Worm (Caenorhabditis elegans): ENCODE results near the gene ttr-45.

The ttr-45 gene

DNA sequence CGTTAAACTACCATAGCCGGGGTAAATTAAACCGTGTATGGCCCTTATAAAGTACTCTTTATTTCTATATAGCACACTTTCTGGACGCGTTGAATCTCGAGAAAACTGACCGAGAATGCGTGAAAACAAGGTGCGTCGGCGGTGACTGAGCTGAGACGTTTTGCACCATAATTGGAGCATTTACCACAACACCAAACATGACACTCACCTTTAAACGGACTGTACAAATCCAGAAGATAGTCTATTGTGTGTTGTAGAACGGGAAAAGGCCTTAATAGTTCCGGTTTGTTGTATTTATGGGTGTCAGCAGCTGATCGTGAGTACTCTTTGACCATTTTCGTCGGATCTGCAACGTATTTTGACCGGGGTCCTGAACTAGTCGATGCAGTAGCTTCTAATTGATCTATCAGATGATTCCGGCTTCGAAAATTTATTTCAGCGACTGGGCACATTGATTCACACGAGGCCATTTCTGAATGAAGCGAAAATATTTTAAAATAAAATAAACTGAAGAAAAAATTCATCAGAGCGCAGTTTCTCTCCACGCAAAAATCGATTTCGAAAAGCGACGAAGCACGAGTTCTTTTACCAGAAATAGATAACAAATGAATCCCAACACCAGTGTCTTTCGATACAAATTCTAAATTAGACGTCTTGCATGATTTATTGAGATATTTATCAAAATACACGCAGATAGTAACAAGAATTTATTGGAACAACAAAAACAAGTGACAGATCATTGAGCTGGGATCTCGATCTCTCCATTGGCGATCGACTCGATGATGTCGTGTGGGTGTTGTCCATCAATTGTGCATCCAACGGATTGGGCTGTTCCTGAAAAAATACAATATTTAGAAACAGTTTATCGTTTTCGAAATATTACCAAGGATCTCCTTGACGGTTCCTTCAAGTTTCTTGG, 14.8 kb upstream of the ttr-45 start, which contains the start of gene tag-115:
Gene tag-115 (minus strand): TSS at position 472 of the 919 bp plus-strand sequence.
- TF ChIP-seq hnd-1 (tag; optimal IDR thresholded peaks at IDR 0.05) = no peak
- no peak for TF ChIP-seq tra-4 (tag; optimal IDR thresholded peaks at IDR 0.05)
- TF ChIP-seq B0310.2 (tag; optimal IDR thresholded peaks at IDR 0.05) = no peak
- no peak for TF ChIP-seq pes-1 (GFP tag; IDR thresholded peaks at IDR 0.05)
- no peak for TF ChIP-seq ama-1 (optimal IDR thresholded peaks at IDR 0.05)
- no peak for TF ChIP-seq tbx-11 (GFP tag; IDR thresholded peaks at IDR 0.05)
- no peak for TF ChIP-seq ets-7 (tag; optimal IDR thresholded peaks at IDR 0.05)
- TF ChIP-seq ceh-36 (tag; optimal IDR thresholded peaks at IDR 0.05) = no peak
- TF ChIP-seq tbx-37 (GFP tag; conservative IDR thresholded peaks at IDR 0.05) = no peak
- no peak for TF ChIP-seq hmg-4 (GFP tag; optimal IDR thresholded peaks at IDR 0.05)
- TF ChIP-seq ceh-13 (GFP tag; optimal IDR thresholded peaks at IDR 0.05) = no peak
- TF ChIP-seq F13C5.2 (tag; optimal IDR thresholded peaks at IDR 0.05) = no peak
- no peak for TF ChIP-seq hmbx-1 (tag; optimal IDR thresholded peaks at IDR 0.05)
- no peak for TF ChIP-seq sea-1 (GFP tag; conservative IDR thresholded peaks at IDR 0.05)
- TF ChIP-seq scrt-1 (GFP tag; IDR thresholded peaks at IDR 0.05) = no peak
- TF ChIP-seq flt-1 (GFP tag; IDR thresholded peaks at IDR 0.05) = no peak
- TF ChIP-seq aly-1 (tag; optimal IDR thresholded peaks at IDR 0.05) = no peak

DNA sequence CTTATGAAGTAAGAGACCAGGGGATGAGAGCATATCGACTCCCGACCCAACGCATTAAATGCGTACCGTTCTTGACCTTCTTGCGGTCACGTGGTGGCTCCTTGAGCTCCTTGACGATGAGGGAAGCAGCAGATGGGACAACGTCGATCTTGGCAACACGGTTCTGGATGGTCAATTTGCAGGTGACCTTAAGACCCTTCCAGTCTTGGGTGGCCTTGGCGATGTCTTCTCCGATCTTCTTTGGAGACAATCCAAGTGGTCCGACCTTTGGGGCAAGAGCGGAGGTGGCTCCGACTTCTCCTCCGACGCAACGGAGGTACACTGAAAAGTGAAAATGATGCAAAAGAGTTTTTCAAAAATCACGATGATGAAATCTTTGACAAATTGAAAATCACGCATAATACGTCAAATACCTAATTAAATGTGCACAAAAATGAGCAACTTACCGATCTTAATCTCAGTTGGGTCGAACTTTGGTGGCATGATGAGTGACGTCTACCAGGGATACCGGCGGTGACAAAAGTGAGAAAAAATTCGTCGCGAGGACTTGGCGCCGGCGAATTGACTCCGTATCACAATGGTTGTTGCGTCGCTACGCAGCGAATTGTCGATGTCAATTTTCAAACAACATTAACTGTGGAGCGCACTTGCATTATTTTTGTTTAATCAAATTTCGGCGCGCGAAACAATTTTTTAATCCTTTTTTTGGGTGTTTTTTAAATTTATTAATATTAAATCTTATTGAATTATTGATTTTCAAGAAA, 13.8 kb upstream of the ttr-45 start, which contains the start of gene rpl-12:
Gene rpl-12 (minus strand): TSS at position 574 of the 764 bp plus-strand sequence.
- TF ChIP-seq B0310.2 (tag; optimal IDR thresholded peaks at IDR 0.05) = no peak
- TF ChIP-seq ceh-36 (tag; optimal IDR thresholded peaks at IDR 0.05) = peak; percentile 37
- peak; percentile 27; the same call in 1 of the 2 replicates for TF ChIP-seq tbx-37 (GFP tag; conservative IDR thresholded peaks at IDR 0.05)
- TF ChIP-seq tbx-11 (GFP tag; IDR thresholded peaks at IDR 0.05) = peak; percentile 47; the same call in 1 of the 2 replicates
- no peak for TF ChIP-seq ama-1 (optimal IDR thresholded peaks at IDR 0.05)
- TF ChIP-seq sea-1 (GFP tag; conservative IDR thresholded peaks at IDR 0.05) = peak; percentile 61; the same call in 1 of the 2 replicates
- TF ChIP-seq pes-1 (GFP tag; IDR thresholded peaks at IDR 0.05) = peak; percentile 65
- TF ChIP-seq aly-1 (tag; optimal IDR thresholded peaks at IDR 0.05) = no peak
- TF ChIP-seq hnd-1 (tag; optimal IDR thresholded peaks at IDR 0.05) = no peak
- TF ChIP-seq F13C5.2 (tag; optimal IDR thresholded peaks at IDR 0.05) = peak; percentile 92
- no peak for TF ChIP-seq ceh-13 (GFP tag; optimal IDR thresholded peaks at IDR 0.05)
- peak; percentile 44; the same call in 1 of the 2 replicates for TF ChIP-seq flt-1 (GFP tag; IDR thresholded peaks at IDR 0.05)
- TF ChIP-seq hmg-4 (GFP tag; optimal IDR thresholded peaks at IDR 0.05) = peak; percentile 72
- no peak for TF ChIP-seq scrt-1 (GFP tag; IDR thresholded peaks at IDR 0.05)

ce11 chrIV:13240842-13241143, 13.2 kb upstream of the ttr-45 start, which contains the start of gene lin-54:
Gene lin-54 (plus strand): TSS chrIV:13241044.
- TF ChIP-seq ceh-36 (tag; optimal IDR thresholded peaks at IDR 0.05) (no peak), hmg-4 (GFP tag; optimal IDR thresholded peaks at IDR 0.05) (no peak), hmbx-1 (tag; optimal IDR thresholded peaks at IDR 0.05) (no peak), ets-7 (tag; optimal IDR thresholded peaks at IDR 0.05) (no peak), flt-1 (GFP tag; IDR thresholded peaks at IDR 0.05) (no peak), ama-1 (optimal IDR thresholded peaks at IDR 0.05) (no peak), tbx-11 (GFP tag; IDR thresholded peaks at IDR 0.05) (no peak), tbx-37 (GFP tag; conservative IDR thresholded peaks at IDR 0.05) (no peak), B0310.2 (tag; optimal IDR thresholded peaks at IDR 0.05) (no peak), aly-1 (tag; optimal IDR thresholded peaks at IDR 0.05) (no peak), hnd-1 (tag; optimal IDR thresholded peaks at IDR 0.05) (no peak), scrt-1 (GFP tag; IDR thresholded peaks at IDR 0.05) (no peak), sea-1 (GFP tag; conservative IDR thresholded peaks at IDR 0.05) (no peak), tra-4 (tag; optimal IDR thresholded peaks at IDR 0.05) (no peak), ceh-13 (GFP tag; optimal IDR thresholded peaks at IDR 0.05) (no peak), F13C5.2 (tag; optimal IDR thresholded peaks at IDR 0.05) (no peak), pes-1 (GFP tag; IDR thresholded peaks at IDR 0.05) (no peak)

DNA sequence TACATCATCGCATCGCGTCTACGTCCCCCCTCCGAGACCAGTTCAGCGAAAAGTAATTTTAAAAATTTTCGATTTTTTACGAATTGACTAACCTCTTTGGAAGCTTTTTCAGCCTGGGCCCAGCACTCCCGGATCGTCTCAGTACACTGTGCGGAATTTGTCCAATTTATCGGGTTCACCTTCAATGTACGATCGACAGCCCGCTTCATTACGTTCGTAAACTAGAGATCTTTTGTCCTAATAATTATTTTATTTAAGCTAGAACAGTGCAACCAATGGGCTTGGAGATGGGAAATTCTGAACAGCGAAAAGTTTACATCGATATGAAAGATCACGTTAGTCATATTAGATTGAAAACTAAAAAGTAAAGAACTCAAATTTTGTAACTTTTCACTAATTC, 12.7 kb upstream of the ttr-45 start:
- TF ChIP-seq ama-1 (optimal IDR thresholded peaks at IDR 0.05) (no peak), ets-7 (tag; optimal IDR thresholded peaks at IDR 0.05) (no peak), ceh-36 (tag; optimal IDR thresholded peaks at IDR 0.05) (no peak), hmg-4 (GFP tag; optimal IDR thresholded peaks at IDR 0.05) (no peak), ceh-13 (GFP tag; optimal IDR thresholded peaks at IDR 0.05) (no peak), aly-1 (tag; optimal IDR thresholded peaks at IDR 0.05) (no peak), B0310.2 (tag; optimal IDR thresholded peaks at IDR 0.05) (no peak), sea-1 (GFP tag; conservative IDR thresholded peaks at IDR 0.05) (no peak), scrt-1 (GFP tag; IDR thresholded peaks at IDR 0.05) (no peak), tbx-11 (GFP tag; IDR thresholded peaks at IDR 0.05) (no peak), tbx-37 (GFP tag; conservative IDR thresholded peaks at IDR 0.05) (no peak), pes-1 (GFP tag; IDR thresholded peaks at IDR 0.05) (no peak), hmbx-1 (tag; optimal IDR thresholded peaks at IDR 0.05) (no peak), F13C5.2 (tag; optimal IDR thresholded peaks at IDR 0.05) (no peak), flt-1 (GFP tag; IDR thresholded peaks at IDR 0.05) (no peak), tra-4 (tag; optimal IDR thresholded peaks at IDR 0.05) (no peak), hnd-1 (tag; optimal IDR thresholded peaks at IDR 0.05) (no peak)

- TF ChIP-seq hnd-1 (tag; optimal IDR thresholded peaks at IDR 0.05) (no peak), pes-1 (GFP tag; IDR thresholded peaks at IDR 0.05) (no peak), scrt-1 (GFP tag; IDR thresholded peaks at IDR 0.05) (no peak), ceh-36 (tag; optimal IDR thresholded peaks at IDR 0.05) (no peak), ets-7 (tag; optimal IDR thresholded peaks at IDR 0.05) (no peak), aly-1 (tag; optimal IDR thresholded peaks at IDR 0.05) (no peak), B0310.2 (tag; optimal IDR thresholded peaks at IDR 0.05) (no peak), hmg-4 (GFP tag; optimal IDR thresholded peaks at IDR 0.05) (no peak), tbx-37 (GFP tag; conservative IDR thresholded peaks at IDR 0.05) (no peak), F13C5.2 (tag; optimal IDR thresholded peaks at IDR 0.05) (no peak), ceh-13 (GFP tag; optimal IDR thresholded peaks at IDR 0.05) (no peak), hmbx-1 (tag; optimal IDR thresholded peaks at IDR 0.05) (no peak), ama-1 (optimal IDR thresholded peaks at IDR 0.05) (no peak), tbx-11 (GFP tag; IDR thresholded peaks at IDR 0.05) (no peak), tra-4 (tag; optimal IDR thresholded peaks at IDR 0.05) (no peak), sea-1 (GFP tag; conservative IDR thresholded peaks at IDR 0.05) (no peak), flt-1 (GFP tag; IDR thresholded peaks at IDR 0.05) (no peak)
Observed at ce11 chrIV:13243375-13243774, 10.7 kb upstream of the ttr-45 start, which contains the start of gene JC8.4. Gene JC8.4 (plus strand): TSS chrIV:13243675.
